Fruit fly (Drosophila melanogaster): Measurements from ENCODE around the gene Plp.

The Plp gene

dm6 chr3L:15072149-15072548 is 22.4 kb downstream of the Plp start (continued):
- TF ChIP-seq CTCF (GFP tag; optimal IDR thresholded peaks at IDR 0.05) (peak; percentile 77), slou (GFP tag; optimal IDR thresholded peaks at IDR 0.05) (no peak), zfh2 (GFP tag; optimal IDR thresholded peaks at IDR 0.05) (no peak), CG17328 (GFP tag; IDR thresholded peaks at IDR 0.05) (no peak)

dm6 chr3L:15064877-15065276 is 29.6 kb downstream of the Plp start, which contains the start of gene Sytbeta:
Gene Sytbeta, minus strand, starts transcription at chr3L:15064977.
- TF ChIP-seq CG3407 (GFP tag; optimal IDR thresholded peaks at IDR 0.05) (no peak), CG4820 (GFP tag; optimal IDR thresholded peaks at IDR 0.05) (no peak), CG3726 (GFP tag; IDR thresholded peaks at IDR 0.05) (0 out of 3 replicates have a peak, but pooled peaks have one; percentile 33), Dref (GFP tag; IDR thresholded peaks at IDR 0.05) (no peak), Xrp1 (GFP tag; IDR thresholded peaks at IDR 0.05) (no peak), bowl (GFP tag; IDR thresholded peaks at IDR 0.05) (no peak), CG11456 (GFP tag; IDR thresholded peaks at IDR 0.05) (0 out of 3 replicates have a peak, but pooled peaks have one; percentile 5), ken (GFP tag; IDR thresholded peaks at IDR 0.05) (0 out of 3 replicates have a peak, but pooled peaks have one; percentile 18), CG30020 (tag; optimal IDR thresholded peaks at IDR 0.05) (no peak), fd64A (GFP tag; optimal IDR thresholded peaks at IDR 0.05) (no peak), otp (GFP tag; IDR thresholded peaks at IDR 0.05) (no peak), insv (GFP tag; optimal IDR thresholded peaks at IDR 0.05) (no peak), Hmx (GFP tag; optimal IDR thresholded peaks at IDR 0.05) (no peak), CG7786 (GFP tag; optimal IDR thresholded peaks at IDR 0.05) (no peak), CG14860 (GFP tag; IDR thresholded peaks at IDR 0.05; ENCODE audit: partially characterized antibody) (no peak), vnd (GFP tag; IDR thresholded peaks at IDR 0.05; ENCODE audit: partially characterized antibody) (no peak), NC2β (GFP tag; optimal IDR thresholded peaks at IDR 0.05) (no peak), Stat92E (GFP tag; optimal IDR thresholded peaks at IDR 0.05) (no peak), CG30431 (GFP tag; optimal IDR thresholded peaks at IDR 0.05) (no peak), CG11093 (GFP tag; IDR thresholded peaks at IDR 0.05) (0 out of 3 replicates have a peak, but pooled peaks have one; percentile 15), Deaf1 (tag; optimal IDR thresholded peaks at IDR 0.05) (peak; percentile 89), CG18764 (GFP tag; optimal IDR thresholded peaks at IDR 0.05) (no peak), kni (GFP tag; optimal IDR thresholded peaks at IDR 0.05) (no peak), Fer3 (tag; optimal IDR thresholded peaks at IDR 0.05) (no peak), gcm (GFP tag; optimal IDR thresholded peaks at IDR 0.05) (no peak), Med (GFP tag) (peak; percentile 62), sug (tag; optimal IDR thresholded peaks at IDR 0.05) (no peak), trh (GFP tag; optimal IDR thresholded peaks at IDR 0.05) (no peak), CG10543 (GFP tag; optimal IDR thresholded peaks at IDR 0.05) (no peak), Usf (GFP tag; optimal IDR thresholded peaks at IDR 0.05) (no peak)

dm6 chr3L:15061605-15062004 is 32.9 kb downstream of the Plp start, which contains the start of gene CG13460:
Gene CG13460, minus strand, starts transcription at chr3L:15061705.
- no peak for TF ChIP-seq Opbp (GFP tag; IDR thresholded peaks at IDR 0.05; ENCODE audit: partially characterized antibody)
- no peak for TF ChIP-seq gcm (GFP tag; optimal IDR thresholded peaks at IDR 0.05)
- no peak for TF ChIP-seq abd-A (tag; optimal IDR thresholded peaks at IDR 0.05)
- no peak for TF ChIP-seq psq (GFP tag; optimal IDR thresholded peaks at IDR 0.05)
- TF ChIP-seq Dfd (GFP tag; optimal IDR thresholded peaks at IDR 0.05) = no peak
- TF ChIP-seq gfzf (GFP tag; optimal IDR thresholded peaks at IDR 0.05) = no peak
- no peak for TF ChIP-seq CG7963 (GFP tag; IDR thresholded peaks at IDR 0.05; ENCODE audit: partially characterized antibody)
- TF ChIP-seq disco-r (GFP tag; optimal IDR thresholded peaks at IDR 0.05) = no peak
- no peak for TF ChIP-seq ap (GFP tag; IDR thresholded peaks at IDR 0.05)
- TF ChIP-seq Gsc (GFP tag; IDR thresholded peaks at IDR 0.05) = no peak
- no peak for TF ChIP-seq CG2120 (GFP tag; optimal IDR thresholded peaks at IDR 0.05)
- TF ChIP-seq CG8388 (GFP tag; optimal IDR thresholded peaks at IDR 0.05) = no peak
- no peak for TF ChIP-seq gsb-n (tag; optimal IDR thresholded peaks at IDR 0.05)
- no peak for TF ChIP-seq Neu2 (GFP tag; optimal IDR thresholded peaks at IDR 0.05; ENCODE audit: borderline replicate concordance)
- TF ChIP-seq CG30020 (tag; optimal IDR thresholded peaks at IDR 0.05) = no peak
- TF ChIP-seq CG17612 (GFP tag; IDR thresholded peaks at IDR 0.05) = no peak
- no peak for TF ChIP-seq CG16863 (GFP tag; optimal IDR thresholded peaks at IDR 0.05)

Measured in whole organism, embryonic.